Worm (Caenorhabditis elegans): ENCODE measurements around the gene C42D8.1.

- TF ChIP-seq nhr-11 (tag; optimal IDR thresholded peaks at IDR 0.05) (no peak), skn-1 (tag; optimal IDR thresholded peaks at IDR 0.05) (no peak), lin-13 (GFP tag; optimal IDR thresholded peaks at IDR 0.05) (no peak), unc-55 (GFP tag; optimal IDR thresholded peaks at IDR 0.05) (no peak), lsy-2 (tag; optimal IDR thresholded peaks at IDR 0.05) (no peak), ztf-4 (tag; optimal IDR thresholded peaks at IDR 0.05) (no peak), lin-39 (tag; optimal IDR thresholded peaks at IDR 0.05) (no peak), unc-39 (tag; optimal IDR thresholded peaks at IDR 0.05) (no peak), egl-27 (tag; optimal IDR thresholded peaks at IDR 0.05) (no peak), ceh-82 (tag; optimal IDR thresholded peaks at IDR 0.05) (no peak), nhr-12 (tag; optimal IDR thresholded peaks at IDR 0.05) (no peak)
Measured at ce11 chrX:5154278-5154677, 45.0 kb downstream of the C42D8.1 start, which contains the start of gene C31H2.3.
